Worm (Caenorhabditis elegans): Measurements from ENCODE around the gene wip-1.

Gene wip-1

ce11 chrIII:5068675-5069233 lies 50.3 kb downstream of the wip-1 start, which contains the start of the genes C45G9.11 and C45G9.2 (continued):
- TF ChIP-seq him-1 (tag; optimal IDR thresholded peaks at IDR 0.05) = peak; percentile 61
- no peak for TF ChIP-seq ztf-18 (tag; optimal IDR thresholded peaks at IDR 0.05)
- TF ChIP-seq madf-10 (tag; optimal IDR thresholded peaks at IDR 0.05) = no peak
- TF ChIP-seq nhr-80 (tag; optimal IDR thresholded peaks at IDR 0.05) = no peak
- TF ChIP-seq K12H6.12 (tag; optimal IDR thresholded peaks at IDR 0.05) = peak; percentile 31
- peak; percentile 36 for TF ChIP-seq madf-8 (GFP tag; conservative IDR thresholded peaks at IDR 0.05)
- TF ChIP-seq attf-3 (GFP tag; conservative IDR thresholded peaks at IDR 0.05) = no peak
- peak; percentile 65 for TF ChIP-seq F33H1.4 (GFP tag; IDR thresholded peaks at IDR 0.05)
